Fruit fly (Drosophila melanogaster): ENCODE results near the gene Atg4b.

Atg4b gene

DNA sequence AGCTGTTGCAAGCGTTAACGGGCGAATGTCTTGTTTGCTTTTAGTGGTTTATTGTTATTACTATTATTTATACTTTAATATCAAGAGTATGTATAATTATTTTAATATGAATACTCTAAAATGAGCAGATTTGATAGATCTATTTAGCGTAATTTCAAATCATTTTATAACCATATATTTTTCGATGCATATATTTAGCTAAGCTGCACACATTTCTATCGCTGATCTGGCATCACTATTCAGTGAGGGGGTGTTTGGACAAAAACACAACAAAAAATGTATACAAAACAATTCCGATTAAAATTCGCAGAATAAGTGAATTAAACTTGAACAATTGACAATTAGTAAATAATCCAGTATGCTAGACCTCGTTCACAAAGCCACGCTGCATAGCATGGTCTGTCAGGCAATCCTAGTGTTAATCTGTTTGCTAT is 5.7 kb downstream of the Atg4b start, which contains the start of the genes Trs33 and Tmtc4 (continued):
- TF ChIP-seq CG18599 (GFP tag; optimal IDR thresholded peaks at IDR 0.05) (peak; percentile 37), ash1 (GFP tag; optimal IDR thresholded peaks at IDR 0.05) (no peak), Hey (tag; optimal IDR thresholded peaks at IDR 0.05) (no peak), CG31224 (GFP tag; IDR thresholded peaks at IDR 0.05) (no peak), fd3F (GFP tag; optimal IDR thresholded peaks at IDR 0.05) (no peak), CG12769 (tag; optimal IDR thresholded peaks at IDR 0.05) (no peak), Myb (GFP tag; optimal IDR thresholded peaks at IDR 0.05) (no peak), CG7987 (GFP tag; optimal IDR thresholded peaks at IDR 0.05) (no peak), MBD-R2 (GFP tag; IDR thresholded peaks at IDR 0.05) (peak; percentile 93), dysf (GFP tag; IDR thresholded peaks at IDR 0.05) (no peak), chinmo (GFP tag; IDR thresholded peaks at IDR 0.05; ENCODE audit: partially characterized antibody) (no peak), run (tag; optimal IDR thresholded peaks at IDR 0.05) (peak; percentile 18), CG8089 (GFP tag; optimal IDR thresholded peaks at IDR 0.05) (no peak), CG13624 (GFP tag; optimal IDR thresholded peaks at IDR 0.05) (no peak), toy (GFP tag; IDR thresholded peaks at IDR 0.05) (no peak), CG7372 (GFP tag; IDR thresholded peaks at IDR 0.05) (no peak), jing (GFP tag; optimal IDR thresholded peaks at IDR 0.05) (no peak), B-H2 (GFP tag; optimal IDR thresholded peaks at IDR 0.05) (peak; percentile 61), CG12071 (GFP tag; optimal IDR thresholded peaks at IDR 0.05) (no peak), CG2202 (tag; optimal IDR thresholded peaks at IDR 0.05) (no peak), Ada2b (GFP tag; IDR thresholded peaks at IDR 0.05) (peak; percentile 35; the same call in 1 of the 2 replicates), dmrt11E (tag; optimal IDR thresholded peaks at IDR 0.05) (peak; percentile 28), mirr (GFP tag; optimal IDR thresholded peaks at IDR 0.05) (no peak), CG8924 (tag; optimal IDR thresholded peaks at IDR 0.05) (peak; percentile 49), hkb (optimal IDR thresholded peaks at IDR 0.05) (no peak), hkb (GFP tag; IDR thresholded peaks at IDR 0.05) (no peak), Tbp (GFP tag; optimal IDR thresholded peaks at IDR 0.05) (no peak), sima (GFP tag; optimal IDR thresholded peaks at IDR 0.05) (no peak), sna (GFP tag; IDR thresholded peaks at IDR 0.05; ENCODE audit: partially characterized antibody) (no peak), Asciz (GFP tag; optimal IDR thresholded peaks at IDR 0.05) (no peak), CG13894 (tag; optimal IDR thresholded peaks at IDR 0.05) (no peak), NFAT (GFP tag; IDR thresholded peaks at IDR 0.05) (no peak), CG11247 (GFP tag; IDR thresholded peaks at IDR 0.05) (peak; percentile 31; the same call in 1 of the 2 replicates), CG15269 (tag; optimal IDR thresholded peaks at IDR 0.05) (peak; percentile 59), CG9876 (GFP tag; optimal IDR thresholded peaks at IDR 0.05) (no peak), H15 (GFP tag; IDR thresholded peaks at IDR 0.05) (no peak), Bdp1 (GFP tag; optimal IDR thresholded peaks at IDR 0.05) (no peak), jumu (GFP tag; optimal IDR thresholded peaks at IDR 0.05) (no peak), Ravus (GFP tag; IDR thresholded peaks at IDR 0.05) (no peak), CG10565 (GFP tag; optimal IDR thresholded peaks at IDR 0.05) (no peak), PHDP (tag; optimal IDR thresholded peaks at IDR 0.05) (peak; percentile 51), fru (optimal IDR thresholded peaks at IDR 0.05) (no peak), slou (GFP tag; optimal IDR thresholded peaks at IDR 0.05) (no peak), Taf1 (GFP tag; IDR thresholded peaks at IDR 0.05) (no peak), CG4328 (GFP tag; optimal IDR thresholded peaks at IDR 0.05) (peak; percentile 29), HLH4C (GFP tag; IDR thresholded peaks at IDR 0.05; ENCODE audit: partially characterized antibody) (no peak), CG10462 (GFP tag; optimal IDR thresholded peaks at IDR 0.05) (no peak), TFAM (GFP tag; optimal IDR thresholded peaks at IDR 0.05) (no peak), CG30431 (GFP tag; optimal IDR thresholded peaks at IDR 0.05) (no peak), CG10321 (GFP tag; IDR thresholded peaks at IDR 0.05) (no peak), BtbVII (GFP tag; optimal IDR thresholded peaks at IDR 0.05) (peak; percentile 7), pros (GFP tag; optimal IDR thresholded peaks at IDR 0.05) (no peak)
